Worm (Caenorhabditis elegans) whole organism, early embryonic: ENCODE data around the gene C44B9.2.

Experiments
- F13C5.2 ChIP-seq: sonication (generic microtip); optimal IDR thresholded peaks from 2 replicates; lab custom pipeline; 2017; ENCODE audit warnings: mild to moderate bottlenecking, missing genetic modification characterization, inconsistent platforms, missing compliant biosample characterization
- ama-1 ChIP-seq: fragments of 150-350 bp; optimal IDR thresholded peaks from 2 replicates; lab custom pipeline; 2014
- hmbx-1 ChIP-seq: sonication (generic microtip); optimal IDR thresholded peaks from 2 replicates; lab custom pipeline; 2016; ENCODE audit warnings: mild to moderate bottlenecking, missing genetic modification characterization, missing compliant biosample characterization
- pes-1 ChIP-seq: fragments of 200-800 bp; sonication (Bioruptor generic); IDR thresholded peaks from 2 replicates; pipeline ENCODE4 v1.3.6; 2022; ENCODE audit warnings: missing genetic modification reagents, missing genetic modification characterization, missing compliant biosample characterization
- tbx-37 ChIP-seq: fragments of 200-800 bp; sonication (Bioruptor generic); conservative IDR thresholded peaks from 2 replicates; pipeline ENCODE4 v1.3.6; 2022; ENCODE audit warnings: missing genetic modification reagents, missing genetic modification characterization, missing compliant biosample characterization

DNA sequence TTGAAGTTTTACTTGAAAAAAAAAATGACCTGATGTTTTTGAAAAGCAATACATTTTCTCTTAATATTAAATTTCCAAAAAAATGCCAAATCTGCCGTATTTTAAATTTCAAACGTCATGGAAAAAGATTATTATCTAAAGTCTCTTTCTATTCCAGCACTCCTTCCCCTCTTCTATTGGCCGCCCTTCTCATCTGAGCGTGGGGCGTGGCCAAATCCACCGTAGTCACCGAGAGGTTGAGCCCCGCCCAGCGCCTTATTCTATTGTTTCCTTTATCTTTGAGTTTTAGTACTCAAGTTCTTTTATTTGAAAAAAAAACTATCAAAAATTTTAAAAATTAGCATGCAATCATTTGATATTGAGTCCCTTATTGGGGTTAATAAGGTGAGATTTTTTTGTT, 44.8 kb downstream of the C44B9.2 start, which contains the start of gene vab-7:
- TF ChIP-seq F13C5.2 (tag; lab: Kevin White, UChicago), result no peak
- no peak for TF ChIP-seq pes-1 (GFP tag; lab: Robert Waterston, UW)
- no peak for TF ChIP-seq ama-1
- no peak for TF ChIP-seq hmbx-1 (tag; lab: Kevin White, UChicago)
- TF ChIP-seq tbx-37 (GFP tag; lab: Robert Waterston, UW), result no peak
